Worm (Caenorhabditis elegans) whole organism, L1 larva: ENCODE data around the gene Y73B6BL.288.

Experiments used
- C16A3.4 ChIP-seq: fragments of 150-350 bp; optimal IDR thresholded peaks from 2 replicates; lab custom pipeline; 2014; ENCODE audit warnings: missing biosample characterization, missing genetic modification characterization
- C34B4.2 ChIP-seq: sonication (generic microtip); optimal IDR thresholded peaks from 2 replicates; lab custom pipeline; 2017; ENCODE audit warnings: mild to moderate bottlenecking, missing genetic modification characterization, missing compliant biosample characterization
- F16B12.6 ChIP-seq: fragments of 150-350 bp; optimal IDR thresholded peaks from 2 replicates; lab custom pipeline; 2014; ENCODE audit warnings: missing biosample characterization, missing genetic modification characterization
- Y116A8C.19 ChIP-seq: sonication (generic microtip); optimal IDR thresholded peaks from 2 replicates; lab custom pipeline; 2016; ENCODE audit warnings: missing compliant biosample characterization, missing genetic modification characterization, borderline replicate concordance
- aha-1 ChIP-seq: fragments of 150-350 bp; optimal IDR thresholded peaks from 2 replicates; lab custom pipeline; 2014; ENCODE audit warnings: missing biosample characterization, missing genetic modification characterization
- alr-1 ChIP-seq: fragments of 200-800 bp; sonication (Bioruptor generic); optimal IDR thresholded peaks from 2 replicates; lab custom pipeline; 2018; ENCODE audit warnings: borderline replicate concordance, mild to moderate bottlenecking, missing genetic modification characterization, missing compliant biosample characterization
- blmp-1 ChIP-seq: fragments of 150-350 bp; optimal IDR thresholded peaks from 2 replicates; lab custom pipeline; 2014; ENCODE audit warnings: missing biosample characterization, missing genetic modification characterization
- ceh-63 ChIP-seq: fragments of 200-800 bp; sonication (Bioruptor generic); optimal IDR thresholded peaks from 2 replicates; lab custom pipeline; 2018; ENCODE audit warnings: mild to moderate bottlenecking, missing genetic modification characterization, missing compliant biosample characterization
- ceh-8 ChIP-seq: fragments of 200-800 bp; sonication (Bioruptor generic); optimal IDR thresholded peaks from 2 replicates; lab custom pipeline; 2018; ENCODE audit warnings: mild to moderate bottlenecking, missing genetic modification characterization, moderate library complexity, missing compliant biosample characterization
- ceh-82 ChIP-seq, 3 experiments: fragments of 150-350 bp in 1 of 3; sonication (generic microtip) in 2 of 3; optimal IDR thresholded peaks; 2 replicates each; lab custom pipeline; 2014 to 2017; ENCODE audit warnings: missing biosample characterization in 3 of 3, missing genetic modification characterization in 3 of 3
- ceh-90 ChIP-seq: sonication (generic microtip); optimal IDR thresholded peaks from 2 replicates; lab custom pipeline; 2016; ENCODE audit warnings: missing genetic modification characterization, missing compliant biosample characterization
- dpl-1 ChIP-seq, 3 experiments: fragments of 150-350 bp in 2 of 3; sonication (generic microtip) in 1 of 3; optimal IDR thresholded peaks; 2 replicates each; lab custom pipeline; 2014 to 2017; ENCODE audit warnings: missing biosample characterization in 3 of 3, missing genetic modification characterization in 3 of 3, missing genetic modification reagents in 3 of 3
- efl-3 ChIP-seq: fragments of 200-800 bp; sonication (Bioruptor generic); optimal IDR thresholded peaks from 2 replicates; lab custom pipeline; 2018; ENCODE audit warnings: mild to moderate bottlenecking, missing genetic modification characterization, missing compliant biosample characterization
- egl-13 ChIP-seq: sonication (generic microtip); optimal IDR thresholded peaks from 2 replicates; lab custom pipeline; 2016; ENCODE audit warnings: missing genotype, missing genetic modification reagents, missing genetic modification characterization, missing compliant biosample characterization
- elt-2 ChIP-seq: sonication (generic microtip); optimal IDR thresholded peaks from 2 replicates; lab custom pipeline; 2016; ENCODE audit warnings: missing genetic modification characterization, mild to moderate bottlenecking, inconsistent platforms, missing compliant biosample characterization, missing genetic modification reagents
- ets-5 ChIP-seq: fragments of 200-800 bp; sonication (Bioruptor generic); IDR thresholded peaks from 2 replicates; pipeline ENCODE4 v1.3.6; 2022; ENCODE audit warnings: missing genetic modification characterization, missing compliant biosample characterization
- fkh-10 ChIP-seq: sonication (generic microtip); optimal IDR thresholded peaks from 2 replicates; lab custom pipeline; 2017; ENCODE audit warnings: missing biosample characterization, missing genetic modification reagents, missing genetic modification characterization
- fkh-8 ChIP-seq: sonication (generic microtip); optimal IDR thresholded peaks from 2 replicates; lab custom pipeline; 2016; ENCODE audit warnings: mild to moderate bottlenecking, missing genetic modification characterization, missing compliant biosample characterization
- grh-1 ChIP-seq: fragments of 200-800 bp; sonication (Bioruptor generic); IDR thresholded peaks from 2 replicates; pipeline ENCODE4 v1.3.6; 2022; ENCODE audit warnings: missing genetic modification reagents, missing genetic modification characterization, missing compliant biosample characterization
- hlh-17 ChIP-seq: fragments of 200-800 bp; sonication (Bioruptor generic); optimal IDR thresholded peaks from 2 replicates; lab custom pipeline; 2018; ENCODE audit warnings: missing genetic modification characterization, mild to moderate bottlenecking, missing compliant biosample characterization, moderate library complexity, borderline replicate concordance
- hlh-4 ChIP-seq: sonication (generic microtip); optimal IDR thresholded peaks from 2 replicates; lab custom pipeline; 2016; ENCODE audit warnings: mild to moderate bottlenecking, missing genetic modification characterization, missing compliant biosample characterization
- irx-1 ChIP-seq: sonication (generic microtip); optimal IDR thresholded peaks from 2 replicates; lab custom pipeline; 2016; ENCODE audit warnings: missing genetic modification characterization, missing compliant biosample characterization
- lsy-2 ChIP-seq, 2 experiments: fragments of 150-350 bp; optimal IDR thresholded peaks; 2 replicates each; lab custom pipeline; 2014; ENCODE audit warnings: missing biosample characterization in 2 of 2, missing genetic modification characterization in 2 of 2
- mab-9 ChIP-seq: fragments of 200-800 bp; sonication (Bioruptor generic); IDR thresholded peaks from 2 replicates; pipeline ENCODE4 v1.3.6; 2022; ENCODE audit warnings: missing genetic modification reagents, missing genetic modification characterization, missing compliant biosample characterization
- mef-2 ChIP-seq: fragments of 150-350 bp; optimal IDR thresholded peaks from 2 replicates; lab custom pipeline; 2014; ENCODE audit warnings: missing biosample characterization, missing genetic modification characterization
- nhr-11 ChIP-seq: fragments of 150-350 bp; optimal IDR thresholded peaks from 2 replicates; lab custom pipeline; 2014; ENCODE audit warnings: missing biosample characterization, missing genetic modification characterization
- nhr-12 ChIP-seq: sonication (generic microtip); optimal IDR thresholded peaks from 2 replicates; lab custom pipeline; 2017; ENCODE audit warnings: missing biosample characterization, missing genetic modification characterization
- nhr-19 ChIP-seq: fragments of 200-800 bp; sonication (Bioruptor generic); conservative IDR thresholded peaks from 2 replicates; pipeline ENCODE4 v1.3.6; 2022; ENCODE audit warnings: missing genetic modification characterization, missing compliant biosample characterization
- nhr-237 ChIP-seq: fragments of 150-350 bp; optimal IDR thresholded peaks from 2 replicates; lab custom pipeline; 2014; ENCODE audit warnings: missing biosample characterization, missing genetic modification characterization
- nhr-28 ChIP-seq: fragments of 150-350 bp; optimal IDR thresholded peaks from 2 replicates; lab custom pipeline; 2014; ENCODE audit warnings: missing biosample characterization, missing genetic modification characterization
- nhr-71 ChIP-seq: sonication (generic microtip); optimal IDR thresholded peaks from 2 replicates; lab custom pipeline; 2016; ENCODE audit warnings: mild to moderate bottlenecking, missing genetic modification characterization, moderate library complexity, missing compliant biosample characterization
- nhr-77 ChIP-seq: fragments of 150-350 bp; optimal IDR thresholded peaks from 2 replicates; lab custom pipeline; 2014; ENCODE audit warnings: missing biosample characterization, missing genetic modification characterization
- nhr-85 ChIP-seq: sonication (generic microtip); peaks from one replicate; lab custom pipeline; 2016; ENCODE audit warnings: missing genetic modification characterization, inconsistent platforms, missing compliant biosample characterization
- pax-3 ChIP-seq: fragments of 200-800 bp; sonication (Bioruptor generic); optimal IDR thresholded peaks from 2 replicates; lab custom pipeline; 2018; ENCODE audit warnings: mild to moderate bottlenecking, missing genetic modification characterization, moderate library complexity, missing compliant biosample characterization
- rnt-1 ChIP-seq: sonication (generic microtip); optimal IDR thresholded peaks from 2 replicates; lab custom pipeline; 2016; ENCODE audit warnings: mild to moderate bottlenecking, missing genetic modification characterization, moderate library complexity, missing compliant biosample characterization
- snpc-4 ChIP-seq: fragments of 150-350 bp; optimal IDR thresholded peaks from 2 replicates; lab custom pipeline; 2014; ENCODE audit warnings: missing biosample characterization, missing genetic modification characterization
- snu-23 ChIP-seq: sonication (generic microtip); optimal IDR thresholded peaks from 2 replicates; lab custom pipeline; 2016; ENCODE audit warnings: missing genetic modification characterization, missing compliant biosample characterization
- sptf-1 ChIP-seq: fragments of 150-350 bp; optimal IDR thresholded peaks from 2 replicates; lab custom pipeline; 2014; ENCODE audit warnings: missing biosample characterization, missing genetic modification characterization
- sup-37 ChIP-seq: fragments of 200-800 bp; sonication (Bioruptor generic); optimal IDR thresholded peaks from 2 replicates; lab custom pipeline; 2018; ENCODE audit warnings: mild to moderate bottlenecking, missing genetic modification characterization, missing compliant biosample characterization
- swsn-7 ChIP-seq: sonication (generic microtip); optimal IDR thresholded peaks from 2 replicates; lab custom pipeline; 2016; ENCODE audit warnings: missing genetic modification characterization, missing compliant biosample characterization
- tbx-2 ChIP-seq: sonication (generic microtip); optimal IDR thresholded peaks from 2 replicates; lab custom pipeline; 2016; ENCODE audit warnings: missing genetic modification characterization, missing compliant biosample characterization
- unc-130 ChIP-seq: fragments of 150-350 bp; optimal IDR thresholded peaks from 2 replicates; lab custom pipeline; 2017; ENCODE audit warnings: missing biosample characterization, missing genetic modification characterization, inconsistent platforms
- unc-30 ChIP-seq: sonication (generic microtip); optimal IDR thresholded peaks from 2 replicates; lab custom pipeline; 2017; ENCODE audit warnings: missing biosample characterization, missing genetic modification characterization
- unc-62 ChIP-seq: fragments of 150-350 bp; optimal IDR thresholded peaks from 2 replicates; lab custom pipeline; 2014; ENCODE audit warnings: missing biosample characterization, missing genetic modification reagents, missing genetic modification characterization
- unc-86 ChIP-seq: sonication (generic microtip); optimal IDR thresholded peaks from 2 replicates; lab custom pipeline; 2016; ENCODE audit warnings: missing genetic modification characterization, missing compliant biosample characterization
- xbp-1 ChIP-seq: sonication (generic microtip); optimal IDR thresholded peaks from 2 replicates; lab custom pipeline; 2016; ENCODE audit warnings: missing genetic modification characterization, missing compliant biosample characterization
- zag-1 ChIP-seq: fragments of 150-350 bp; optimal IDR thresholded peaks from 2 replicates; lab custom pipeline; 2014; ENCODE audit warnings: missing biosample characterization, missing genetic modification characterization
- zip-4 ChIP-seq: fragments of 200-800 bp; sonication (Bioruptor generic); optimal IDR thresholded peaks from 2 replicates; lab custom pipeline; 2018; ENCODE audit warnings: mild to moderate bottlenecking, missing genetic modification characterization, moderate library complexity, missing compliant biosample characterization
- ztf-4 ChIP-seq: fragments of 150-350 bp; optimal IDR thresholded peaks from 2 replicates; lab custom pipeline; 2014; ENCODE audit warnings: missing biosample characterization, missing genetic modification characterization

Y73B6BL.288 gene

DNA sequence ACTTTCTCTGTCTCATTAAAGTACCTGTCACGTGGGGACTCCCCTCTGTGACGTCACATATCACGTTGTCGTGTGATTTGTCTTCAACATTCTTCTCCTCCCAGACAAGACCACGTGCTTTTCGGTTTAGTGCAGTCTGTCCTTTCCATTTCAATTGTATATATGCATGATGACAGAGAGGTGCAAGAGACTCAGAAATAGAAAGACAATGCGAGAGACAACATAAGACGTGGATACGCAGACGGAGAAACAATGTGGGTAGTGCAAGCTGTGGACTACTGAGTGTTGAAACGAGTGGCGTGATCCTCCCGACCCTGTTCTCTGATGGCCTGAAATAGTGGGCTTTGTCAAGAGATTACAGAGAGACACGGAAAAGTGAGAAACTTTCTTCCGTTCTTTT is 5.6 kb downstream of the Y73B6BL.288 start (continued):
- no peak for TF ChIP-seq hlh-4
- TF ChIP-seq grh-1 (GFP tag; lab: Robert Waterston, UW): peak; percentile 90
- peak; percentile 97 for TF ChIP-seq elt-2 (tag; lab: Kevin White, UChicago)
- TF ChIP-seq Y116A8C.19: no peak
- peak; percentile 79 for TF ChIP-seq unc-130 (tag; lab: Kevin White, UChicago)
- TF ChIP-seq unc-30 (tag; lab: Kevin White, UChicago): no peak
- no peak for TF ChIP-seq unc-62 (GFP tag; lab: Kevin White, UChicago)
- peak; percentile 99 for TF ChIP-seq nhr-71 (tag; lab: Kevin White, UChicago)
- TF ChIP-seq zip-4 (GFP tag; lab: Kevin White, UChicago): peak; percentile 68
- TF ChIP-seq ceh-90 (tag; lab: Kevin White, UChicago): no peak
- TF ChIP-seq egl-13 (tag; lab: Kevin White, UChicago): peak; percentile 88
- peak; percentile 82 for TF ChIP-seq ceh-8 (GFP tag; lab: Kevin White, UChicago)
- TF ChIP-seq nhr-19 (GFP tag; lab: Robert Waterston, UW): peak; percentile 95
- peak; percentile 11 for TF ChIP-seq efl-3 (GFP tag; lab: Kevin White, UChicago)
- peak; percentile 92 for TF ChIP-seq unc-86
- peak; percentile 37 for TF ChIP-seq nhr-237 (tag; lab: Kevin White, UChicago)
- peak; percentile 100 for TF ChIP-seq nhr-85 (tag; lab: Kevin White, UChicago)
- no peak for TF ChIP-seq ceh-63 (GFP tag; lab: Kevin White, UChicago)
- TF ChIP-seq lsy-2 (tag; optimal IDR thresholded peaks at IDR 0.05; lab: Kevin White, UChicago): peak; percentile 91 to 92
- TF ChIP-seq zag-1 (tag; lab: Kevin White, UChicago): no peak
- peak; percentile 73 for TF ChIP-seq nhr-11
- peak; percentile 97 for TF ChIP-seq snu-23 (GFP tag; lab: Kevin White, UChicago)
- TF ChIP-seq mab-9: peak; percentile 88
- no peak for TF ChIP-seq ets-5
- peak; percentile 38 for TF ChIP-seq nhr-77
- peak; percentile 41 for TF ChIP-seq F16B12.6
- TF ChIP-seq sup-37: peak; percentile 90
- peak; percentile 84 for TF ChIP-seq snpc-4
- TF ChIP-seq aha-1 (tag; lab: Kevin White, UChicago): peak; percentile 90
- no peak for TF ChIP-seq alr-1
- peak; percentile 99 for TF ChIP-seq blmp-1
- no peak for TF ChIP-seq hlh-17
- TF ChIP-seq tbx-2 (tag; lab: Kevin White, UChicago): peak; percentile 97
- peak; percentile 34 for TF ChIP-seq mef-2 (tag; lab: Kevin White, UChicago)
- peak; percentile 97 for TF ChIP-seq xbp-1 (tag; lab: Kevin White, UChicago)
- no peak for TF ChIP-seq nhr-12 (tag; lab: Kevin White, UChicago)
- peak; percentile 96 for TF ChIP-seq fkh-8 (tag; lab: Kevin White, UChicago)
- peak; percentile 92 for TF ChIP-seq pax-3 (tag; lab: Kevin White, UChicago)
- TF ChIP-seq ztf-4 (tag; lab: Kevin White, UChicago): peak; percentile 98
- TF ChIP-seq rnt-1 (tag; lab: Kevin White, UChicago): peak; percentile 88
- TF ChIP-seq fkh-10 (GFP tag; lab: Kevin White, UChicago): peak; percentile 54
- TF ChIP-seq C34B4.2 (tag; lab: Kevin White, UChicago): peak; percentile 15
- TF ChIP-seq ceh-82 (tag; optimal IDR thresholded peaks at IDR 0.05; lab: Kevin White, UChicago): peak; percentile 6 to 81 (median 24)
- no peak for TF ChIP-seq sptf-1
- TF ChIP-seq nhr-28: no peak
- TF ChIP-seq C16A3.4 (tag; lab: Kevin White, UChicago): peak; percentile 88
- TF ChIP-seq irx-1 (tag; lab: Kevin White, UChicago): peak; percentile 94
- TF ChIP-seq swsn-7: peak; percentile 93
- TF ChIP-seq dpl-1 (GFP tag; optimal IDR thresholded peaks at IDR 0.05; lab: Kevin White, UChicago): peak; percentile 74 to 80 (median 76)
- TF ChIP-seq, all 84 proteins: peak for 64
